Fruit fly (Drosophila melanogaster) S2 (cell line): ENCODE data around the gene CG18557.
A peak's percentile ranks its signal among the peaks of the same experiment; 100 is the strongest.

Source experiments
- CG8478 ChIP-seq: fragments of >200 bp; optimal IDR thresholded peaks from 2 replicates; lab custom pipeline; 2018
- CTCF ChIP-seq, 2 experiments: fragments of >200 bp; optimal IDR thresholded peaks; 2 replicates each; lab custom pipeline; 2018

Gene CG18557

DNA sequence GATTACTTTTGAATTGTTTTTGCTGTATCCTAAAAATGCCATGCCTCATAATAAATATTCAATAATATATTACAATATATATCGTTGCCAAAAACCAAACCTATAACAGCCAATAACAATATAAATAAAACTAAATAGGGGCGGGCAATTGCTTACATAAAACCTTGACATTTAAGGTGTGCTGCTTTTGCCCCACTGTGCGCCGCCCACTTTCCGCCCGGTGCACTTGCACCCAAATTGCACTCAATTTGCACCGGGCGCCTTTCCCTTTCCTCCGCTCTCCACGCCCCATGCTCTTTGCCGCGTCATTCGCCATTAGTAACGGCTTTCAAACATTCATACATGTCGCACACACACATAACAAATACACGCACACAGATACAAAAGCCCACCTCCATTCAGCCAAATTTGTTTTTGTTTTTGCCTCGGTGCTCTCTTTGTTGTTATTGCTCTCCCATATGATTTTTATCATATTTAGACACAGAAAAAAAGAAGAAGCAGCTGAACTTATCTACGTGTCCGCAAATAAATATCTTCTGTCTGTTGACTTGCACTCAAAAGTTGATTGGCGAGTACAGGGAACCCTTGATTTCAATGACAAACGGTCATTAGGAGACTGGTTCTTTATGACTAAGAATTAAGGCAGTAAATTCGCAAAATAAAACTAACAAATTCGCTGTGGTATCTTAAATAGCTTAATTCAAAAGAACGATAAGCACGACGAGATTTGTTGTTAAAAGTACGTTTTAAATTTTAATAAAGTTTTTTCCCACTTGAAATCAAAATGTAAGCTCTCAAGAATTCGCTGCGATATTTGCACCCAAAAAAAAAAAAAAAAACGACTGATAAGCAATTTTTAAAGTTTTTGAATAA lies 12.6 kb upstream of the CG18557 start:
- TF ChIP-seq CG8478 (lab: Kevin White, UChicago) (no peak), CTCF (optimal IDR thresholded peaks at IDR 0.05; lab: Kevin White, UChicago) (no peak)

- TF ChIP-seq CG8478 (lab: Kevin White, UChicago): no peak
- peak; percentile 7 to 57 for TF ChIP-seq CTCF (optimal IDR thresholded peaks at IDR 0.05; lab: Kevin White, UChicago)
These were observed 11.5 kb upstream of the CG18557 start, which contains the start of gene CG2991 for dm6 chr2L:2856960-2857584. TSS of gene CG2991 (plus strand) at chr2L:2857164.

DNA sequence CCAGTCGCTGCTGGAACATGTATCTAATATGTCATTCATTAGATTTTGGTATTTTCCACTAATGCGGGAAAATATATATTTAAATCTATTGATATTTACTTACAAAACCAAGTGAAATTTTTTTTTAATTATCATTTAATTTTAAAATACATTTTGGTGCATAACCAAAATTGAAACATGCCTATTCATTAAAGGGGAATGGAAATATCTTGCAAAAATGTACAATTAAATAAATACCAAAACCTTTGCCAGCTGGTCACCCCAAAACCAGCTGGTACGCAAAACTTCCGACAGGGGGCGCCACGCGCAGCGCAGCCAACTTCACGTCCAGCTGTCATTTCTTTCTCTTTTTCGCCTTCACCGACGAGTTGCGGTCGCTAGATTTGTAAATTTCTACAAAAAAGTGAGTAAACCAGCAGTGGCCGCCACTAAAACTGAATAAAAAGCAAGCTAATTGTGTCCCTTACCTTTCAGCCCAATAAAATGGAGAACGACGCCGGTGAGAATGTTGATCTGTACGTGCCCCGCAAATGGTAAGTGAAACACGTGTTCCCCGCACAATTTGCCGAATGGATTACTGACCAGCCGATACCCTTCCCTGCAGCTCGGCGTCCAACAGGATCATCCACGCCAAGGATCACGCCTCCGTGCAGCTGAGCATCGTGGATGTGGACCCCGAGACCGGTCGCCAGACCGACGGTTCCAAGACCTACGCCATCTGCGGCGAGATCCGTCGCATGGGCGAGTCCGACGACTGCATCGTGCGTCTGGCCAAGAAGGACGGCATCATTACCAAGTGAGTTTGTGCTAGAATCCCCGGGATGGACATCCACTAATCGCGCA lies 10.5 kb upstream of the CG18557 start, which contains the start of the genes CG3104 and RpS21:
CG3104 (minus strand) TSS at position 6 of the 843 bp plus-strand sequence.
RpS21 (plus strand) TSS at position 298 of the 843 bp plus-strand sequence.
- TF ChIP-seq CG8478 (lab: Kevin White, UChicago) (no peak), CTCF (optimal IDR thresholded peaks at IDR 0.05; lab: Kevin White, UChicago) (peak; percentile 92 to 95)

dm6 chr2L:2855204-2855768 lies 9.8 kb upstream of the CG18557 start:
- peak in 1 of 2 experiments; percentile 57 for TF ChIP-seq CTCF (optimal IDR thresholded peaks at IDR 0.05; lab: Kevin White, UChicago)
- TF ChIP-seq CG8478 (lab: Kevin White, UChicago): no peak

DNA sequence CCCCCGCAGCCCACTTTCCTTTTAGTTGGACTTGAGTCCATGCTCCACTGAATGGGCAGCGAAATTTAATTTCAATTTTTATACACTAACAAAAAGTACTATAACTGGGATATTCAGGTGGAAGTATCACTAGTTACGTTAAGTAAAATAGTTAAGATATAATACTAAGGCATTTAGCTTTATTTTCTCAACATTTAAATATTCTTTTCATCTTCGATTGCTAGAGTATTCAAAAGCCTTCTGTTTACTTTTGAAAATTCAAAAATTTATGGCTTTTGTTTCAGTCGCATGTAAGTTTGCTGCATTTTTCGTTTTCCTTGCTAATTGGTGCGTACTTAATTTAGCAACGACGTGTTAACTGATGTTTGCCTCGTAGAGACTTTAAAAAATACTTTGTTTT lies 6.1 kb upstream of the CG18557 start:
- TF ChIP-seq CTCF (optimal IDR thresholded peaks at IDR 0.05; lab: Kevin White, UChicago) (no peak), CG8478 (lab: Kevin White, UChicago) (no peak)

dm6 chr2L:2847112-2847682 lies 1.7 kb upstream of the CG18557 start, which contains the start of the genes CG3117 and CG2983:
TSS of gene CG3117 (minus strand) at chr2L:2847212.
TSS of gene CG2983 (plus strand) at chr2L:2847632.
- TF ChIP-seq CG8478 (lab: Kevin White, UChicago): no peak
- TF ChIP-seq CTCF (optimal IDR thresholded peaks at IDR 0.05; lab: Kevin White, UChicago): no peak

dm6 chr2L:2844413-2844812 lies 1.1 kb downstream of the CG18557 start, which contains the start of gene CG18558:
TSS of gene CG18558 (minus strand) at chr2L:2844513.
- TF ChIP-seq CTCF (optimal IDR thresholded peaks at IDR 0.05; lab: Kevin White, UChicago): no peak
- TF ChIP-seq CG8478 (lab: Kevin White, UChicago): no peak

DNA sequence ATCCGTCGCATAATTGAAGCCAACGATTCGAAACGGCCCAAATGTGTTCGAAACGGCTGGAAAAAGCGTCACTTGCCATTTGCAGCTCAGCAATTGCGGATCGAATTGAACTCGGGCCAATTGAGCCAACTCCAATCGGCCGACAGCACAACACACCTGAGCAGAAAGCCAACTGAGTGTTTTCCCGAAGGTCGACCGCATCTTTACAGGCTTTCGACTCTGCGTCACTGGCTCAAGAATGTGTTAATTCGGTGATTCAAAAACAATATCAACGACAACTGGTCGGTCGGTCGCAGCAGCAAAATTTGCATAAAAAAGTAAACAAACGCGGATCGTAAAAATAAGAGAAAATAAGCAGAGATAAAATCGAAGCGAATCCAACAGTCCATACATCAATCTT lies 5.2 kb downstream of the CG18557 start:
- no peak for TF ChIP-seq CG8478 (lab: Kevin White, UChicago)
- no peak for TF ChIP-seq CTCF (optimal IDR thresholded peaks at IDR 0.05; lab: Kevin White, UChicago)

DNA sequence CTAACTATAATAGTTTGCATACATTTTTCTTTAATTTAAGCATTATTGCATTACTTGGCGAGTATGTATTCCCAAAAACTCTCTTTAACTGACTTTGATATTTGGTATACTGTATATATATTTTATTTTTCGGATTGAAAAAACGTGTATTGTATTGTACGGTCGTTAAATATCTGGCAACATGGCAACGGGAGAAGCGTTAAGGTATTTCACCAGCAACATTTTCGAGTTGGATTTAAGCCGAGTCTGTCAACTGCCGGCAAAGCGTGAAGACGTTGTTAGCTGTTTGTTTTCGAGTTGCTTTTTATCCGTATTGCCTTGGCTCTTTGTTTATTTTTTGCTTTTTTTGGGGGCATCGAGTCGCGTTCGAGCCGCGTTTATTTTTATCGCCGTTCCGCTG lies 5.7 kb downstream of the CG18557 start, which contains the start of gene CG2975:
CG2975 (plus strand) TSS at position 275 of the 400 bp plus-strand sequence.
- TF ChIP-seq CG8478 (lab: Kevin White, UChicago): no peak
- no peak for TF ChIP-seq CTCF (optimal IDR thresholded peaks at IDR 0.05; lab: Kevin White, UChicago)

dm6 chr2L:2837742-2838461 lies 7.6 kb downstream of the CG18557 start, which contains the start of the genes CG3119 and Cpr23B:
TSS of gene CG3119 (minus strand) at chr2L:2837833.
TSS of gene Cpr23B (plus strand) at chr2L:2838411.
- TF ChIP-seq CG8478 (lab: Kevin White, UChicago) (no peak), CTCF (optimal IDR thresholded peaks at IDR 0.05; lab: Kevin White, UChicago) (no peak)

DNA sequence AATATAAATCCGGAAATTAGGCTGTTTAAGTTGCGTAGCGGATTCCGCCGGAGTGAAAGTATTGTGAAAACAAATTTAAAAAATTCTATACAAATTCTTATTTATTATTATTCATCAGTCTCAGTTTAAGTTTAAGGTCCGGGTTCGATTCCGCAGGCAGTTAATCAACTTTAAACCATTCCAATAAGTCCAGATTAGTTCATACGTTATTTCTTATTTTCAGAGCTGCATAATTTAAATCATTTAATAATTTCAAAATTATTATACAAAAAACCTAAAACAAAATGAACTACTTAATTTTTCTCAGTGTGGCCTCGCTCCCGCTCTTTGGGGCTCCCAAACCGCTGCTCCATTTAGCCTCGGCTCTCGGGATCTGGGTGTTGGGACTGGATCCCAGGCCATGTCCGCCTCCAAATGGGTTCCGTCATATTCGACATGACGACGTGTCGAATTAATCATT lies 15.2 kb downstream of the CG18557 start:
- no peak for TF ChIP-seq CTCF (optimal IDR thresholded peaks at IDR 0.05; lab: Kevin White, UChicago)
- TF ChIP-seq CG8478 (lab: Kevin White, UChicago): no peak

DNA sequence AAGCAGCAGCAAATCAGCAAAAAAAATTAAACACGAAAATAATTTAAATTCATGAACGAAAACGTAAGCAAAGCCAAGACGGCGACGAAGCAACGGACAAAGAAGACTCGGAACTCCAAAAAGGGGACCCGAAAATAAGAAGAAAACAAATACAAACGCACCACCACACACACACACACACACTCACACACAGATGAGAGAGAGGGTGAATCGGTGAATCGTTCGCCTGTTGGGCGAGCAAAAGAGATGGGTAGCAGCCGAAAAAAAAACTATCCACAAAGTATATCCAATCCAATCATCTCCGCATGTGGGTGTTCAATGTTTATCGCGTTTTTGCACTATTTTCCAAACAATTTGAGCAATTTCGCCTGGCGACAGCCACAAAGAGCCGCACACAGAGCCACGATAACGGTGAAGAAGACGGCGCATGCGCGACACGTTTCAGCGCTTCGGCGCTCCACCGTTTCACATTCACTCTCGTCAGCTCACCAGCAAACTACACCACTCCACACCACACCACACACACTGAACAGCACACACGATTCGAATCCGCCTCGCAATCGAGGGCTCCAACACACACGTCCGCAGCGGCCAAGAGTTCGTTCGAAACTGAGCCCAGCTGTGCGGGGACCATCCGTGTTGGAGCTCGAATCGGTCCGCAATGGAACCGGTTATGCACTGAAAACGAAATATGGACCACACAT lies 15.7 kb downstream of the CG18557 start, which contains the start of gene Duox:
Duox (minus strand) TSS at position 612 of the 704 bp plus-strand sequence.
- TF ChIP-seq CG8478 (lab: Kevin White, UChicago): no peak
- TF ChIP-seq CTCF (optimal IDR thresholded peaks at IDR 0.05; lab: Kevin White, UChicago): no peak
